Fruit fly (Drosophila melanogaster) whole organism: ENCODE measurements around the gene Arp8.

Source experiments
- CG8478 ChIP-seq: fragments of >200 bp; optimal IDR thresholded peaks from 2 replicates; lab custom pipeline; 2018; ENCODE audit warnings: inconsistent platforms
- Dll ChIP-seq: fragments of >200 bp; optimal IDR thresholded peaks from 2 replicates; lab custom pipeline; 2017
- pan ChIP-seq: fragments of >200 bp; optimal IDR thresholded peaks from 2 replicates; lab custom pipeline; 2017
- psq ChIP-seq: fragments of >200 bp; optimal IDR thresholded peaks from 2 replicates; lab custom pipeline; 2017

dm6 chrX:17881138-17882121 lies 20.8 kb upstream of the Arp8 start:
- TF ChIP-seq psq (lab: Kevin White, UChicago) (no peak), pan (lab: Kevin White, UChicago) (no peak), CG8478 (lab: Kevin White, UChicago) (no peak), Dll (no peak)
